Worm (Caenorhabditis elegans) whole organism, mixed stage, embryonic: ENCODE data around the gene str-5.
"Not testable (repeated sequence)": the region's sequence is repeated elsewhere in the genome, so short reads cannot be mapped to it uniquely, and the experiment has no call there.

Experiments
- bed-3 ChIP-seq: fragments of 200-800 bp; sonication (Bioruptor generic); optimal IDR thresholded peaks from 3 replicates; lab custom pipeline; 2018; ENCODE audit warnings: mild to moderate bottlenecking, missing genetic modification characterization, moderate library complexity, missing compliant biosample characterization
- blmp-1 ChIP-seq: fragments of 150-350 bp; optimal IDR thresholded peaks from 2 replicates; lab custom pipeline; 2014; ENCODE audit warnings: missing biosample characterization, missing genetic modification characterization
- ceh-83 ChIP-seq: fragments of 200-800 bp; sonication (Bioruptor generic); optimal IDR thresholded peaks from 2 replicates; lab custom pipeline; 2018; ENCODE audit warnings: mild to moderate bottlenecking, missing genetic modification characterization, missing compliant biosample characterization
- cnd-1 ChIP-seq: fragments of 200-800 bp; sonication (Bioruptor generic); optimal IDR thresholded peaks from 2 replicates; lab custom pipeline; 2018; ENCODE audit warnings: mild to moderate bottlenecking, missing genetic modification characterization, missing compliant biosample characterization
- lin-13 ChIP-seq: fragments of 150-350 bp; optimal IDR thresholded peaks from 2 replicates; lab custom pipeline; 2014; ENCODE audit warnings: missing biosample characterization, missing genetic modification characterization
- lsy-2 ChIP-seq: fragments of 150-350 bp; optimal IDR thresholded peaks from 2 replicates; lab custom pipeline; 2014; ENCODE audit warnings: missing biosample characterization, missing genetic modification characterization
- nhr-76 ChIP-seq: sonication (generic microtip); optimal IDR thresholded peaks from 2 replicates; lab custom pipeline; 2017; ENCODE audit warnings: missing biosample characterization, missing genetic modification characterization
- pha-4 ChIP-seq: fragments of 150-350 bp; optimal IDR thresholded peaks from 2 replicates; lab custom pipeline; 2018; ENCODE audit warnings: missing biosample characterization, missing genetic modification reagents, missing genetic modification characterization
- sem-2 ChIP-seq: fragments of 200-800 bp; sonication (Bioruptor generic); optimal IDR thresholded peaks from 2 replicates; lab custom pipeline; 2018; ENCODE audit warnings: mild to moderate bottlenecking, missing genetic modification characterization, missing compliant biosample characterization
- snpc-4 ChIP-seq: fragments of 150-350 bp; optimal IDR thresholded peaks from 2 replicates; lab custom pipeline; 2014; ENCODE audit warnings: missing biosample characterization, missing genetic modification characterization
- sptf-1 ChIP-seq: sonication (generic microtip); optimal IDR thresholded peaks from 2 replicates; lab custom pipeline; 2017; ENCODE audit warnings: mild to moderate bottlenecking, missing genetic modification characterization, moderate library complexity, missing compliant biosample characterization
- unc-120 ChIP-seq: sonication (generic microtip); optimal IDR thresholded peaks from 2 replicates; lab custom pipeline; 2017; ENCODE audit warnings: missing genetic modification characterization, missing compliant biosample characterization; ENCODE audit not compliant: poor library complexity, severe bottlenecking
- ztf-11 ChIP-seq: fragments of 150-350 bp; optimal IDR thresholded peaks from 2 replicates; lab custom pipeline; 2014; ENCODE audit warnings: missing biosample characterization, missing genetic modification characterization

ce11 chrV:15744366-15744765 lies 8.7 kb upstream of the str-5 start, which contains the start of gene str-19:
- not testable (repeated sequence) for TF ChIP-seq ceh-83; sptf-1 (tag; lab: Kevin White, UChicago); pha-4 (tag; lab: Kevin White, UChicago); sem-2 (GFP tag; lab: Kevin White, UChicago); lsy-2 (tag; lab: Kevin White, UChicago); snpc-4; bed-3 (GFP tag; lab: Kevin White, UChicago); lin-13 (tag; lab: Kevin White, UChicago); unc-120 (tag; lab: Kevin White, UChicago); ztf-11; nhr-76 (tag; lab: Kevin White, UChicago); blmp-1 (tag; lab: Kevin White, UChicago); cnd-1 (tag; lab: Kevin White, UChicago)
